Fruit fly (Drosophila melanogaster): ENCODE data around the gene ND-B18.

ND-B18 gene

DNA sequence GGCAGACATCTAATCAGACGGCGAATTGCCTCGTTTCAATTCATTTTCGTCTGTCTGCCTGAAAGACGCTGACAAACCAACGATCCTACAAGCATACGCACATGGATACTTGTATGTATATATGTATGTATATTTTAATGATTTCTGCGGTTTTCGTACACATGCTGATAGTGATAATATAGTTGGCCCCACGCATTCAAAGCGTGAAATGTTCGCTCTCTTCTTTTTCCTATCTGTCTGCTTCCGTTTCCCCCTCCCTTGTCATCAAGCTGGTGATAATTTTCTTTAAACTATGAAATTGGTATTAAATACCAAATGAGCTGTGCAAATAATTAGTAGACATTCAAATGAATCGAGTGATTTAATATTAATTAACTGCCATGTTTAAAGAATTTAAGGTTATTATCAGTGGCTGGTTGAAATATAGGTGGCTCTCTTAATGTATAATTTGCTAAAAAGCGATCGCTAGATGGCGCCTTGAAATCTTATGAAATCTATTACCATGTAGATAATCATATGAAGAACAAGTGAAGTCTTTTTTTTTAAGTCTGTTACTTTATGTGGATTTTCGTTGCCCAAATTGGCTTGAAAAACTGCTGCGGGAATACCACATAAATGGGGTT, 17.4 kb downstream of the ND-B18 start, which contains the start of gene CG33177 (continued):
- TF ChIP-seq fkh (GFP tag; optimal IDR thresholded peaks at IDR 0.05): peak; percentile 25

DNA sequence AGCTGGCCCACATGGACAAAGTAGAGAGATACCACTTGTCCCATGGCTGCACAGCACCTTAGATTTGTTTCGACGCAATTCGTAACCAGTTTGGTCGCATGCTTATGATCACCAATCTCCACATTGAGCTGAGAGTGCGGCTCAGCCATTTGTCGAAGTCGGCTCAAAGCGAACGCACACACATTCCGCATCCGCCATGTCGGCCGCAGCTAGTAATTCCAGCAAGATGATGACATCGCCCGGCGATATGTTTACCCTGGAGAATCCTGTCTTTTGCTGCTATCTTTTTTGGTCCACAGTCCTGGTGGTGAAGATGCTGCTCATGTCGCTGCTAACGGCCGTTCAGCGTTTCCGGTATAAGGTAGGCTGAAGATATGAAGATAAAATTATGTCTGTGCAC, 19.1 kb downstream of the ND-B18 start, which contains the start of gene CG33178:
Gene CG33178, plus strand, starts transcription at position 147 of the 400 bp plus-strand sequence.
- TF ChIP-seq Hr39 (GFP tag; optimal IDR thresholded peaks at IDR 0.05) (no peak), eg (GFP tag; IDR thresholded peaks at IDR 0.05) (peak; percentile 16; the same call in 1 of the 3 replicates)

DNA sequence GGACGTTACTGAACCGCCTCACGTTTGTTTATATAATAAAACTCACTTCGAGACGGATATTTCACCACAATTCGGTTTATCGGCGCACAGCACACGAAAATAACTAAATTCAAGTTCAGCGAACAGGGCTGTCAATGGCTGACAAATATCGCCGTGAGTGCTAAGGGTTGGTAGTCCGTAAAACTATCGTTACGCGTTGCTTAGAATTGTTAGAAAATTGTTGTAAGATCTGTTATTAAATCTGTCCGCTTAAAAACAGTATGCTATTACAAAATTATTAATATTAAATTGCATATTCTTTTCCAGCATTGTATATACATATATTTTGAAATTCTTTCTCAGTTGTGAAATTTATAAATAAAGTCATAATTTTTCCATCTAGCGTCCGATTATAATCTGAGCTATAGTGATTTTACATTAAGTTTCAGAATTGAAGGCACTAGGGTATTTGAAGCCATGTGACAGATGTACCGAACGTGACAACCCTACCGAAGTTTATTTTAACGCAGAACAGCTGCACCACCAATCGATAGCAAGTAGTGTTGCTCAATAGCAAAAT, 21.1 kb downstream of the ND-B18 start, which contains the start of gene Cox17:
Gene Cox17, minus strand, starts transcription at position 120 of the 559 bp plus-strand sequence.
- TF ChIP-seq CG8119 (GFP tag; IDR thresholded peaks at IDR 0.05) (peak; percentile 68), Ets21C (GFP tag; optimal IDR thresholded peaks at IDR 0.05) (peak; percentile 77), CG6808 (GFP tag; optimal IDR thresholded peaks at IDR 0.05) (peak; percentile 80), CG6163 (GFP tag; IDR thresholded peaks at IDR 0.05) (0 out of 3 replicates have a peak, but pooled peaks have one; percentile 42), CG6854 (GFP tag; optimal IDR thresholded peaks at IDR 0.05) (no peak), fd85E (GFP tag; optimal IDR thresholded peaks at IDR 0.05) (peak; percentile 47), fd59A (GFP tag; optimal IDR thresholded peaks at IDR 0.05) (peak; percentile 63), Eip78C (GFP tag) (peak; percentile 91), Blimp-1 (GFP tag; optimal IDR thresholded peaks at IDR 0.05) (peak; percentile 58), pdm3 (GFP tag; optimal IDR thresholded peaks at IDR 0.05) (peak; percentile 79), fkh (GFP tag; optimal IDR thresholded peaks at IDR 0.05) (peak; percentile 74), salr (GFP tag; optimal IDR thresholded peaks at IDR 0.05) (peak in 1 of 2 experiments; percentile 87), CG7368 (GFP tag; optimal IDR thresholded peaks at IDR 0.05) (peak; percentile 25), Eip93F (GFP tag; optimal IDR thresholded peaks at IDR 0.05) (peak; percentile 58), spab (GFP tag; optimal IDR thresholded peaks at IDR 0.05) (peak; percentile 59), Hr39 (GFP tag; optimal IDR thresholded peaks at IDR 0.05) (peak; percentile 76), Smox (GFP tag; optimal IDR thresholded peaks at IDR 0.05) (peak; percentile 84), CG6276 (GFP tag; optimal IDR thresholded peaks at IDR 0.05) (peak; percentile 72), CG3919 (GFP tag; optimal IDR thresholded peaks at IDR 0.05) (peak; percentile 77), CG34406 (GFP tag; optimal IDR thresholded peaks at IDR 0.05) (peak; percentile 78), Sox14 (GFP tag; optimal IDR thresholded peaks at IDR 0.05) (peak; percentile 80), CG11294 (GFP tag; IDR thresholded peaks at IDR 0.05) (peak; percentile 60; the same call in 1 of the 2 replicates), topi (GFP tag; optimal IDR thresholded peaks at IDR 0.05) (peak; percentile 78), net (GFP tag; optimal IDR thresholded peaks at IDR 0.05) (peak; percentile 75), CG10669 (GFP tag; optimal IDR thresholded peaks at IDR 0.05) (peak; percentile 67), ss (GFP tag; optimal IDR thresholded peaks at IDR 0.05) (peak; percentile 61 to 81), CG3032 (tag; optimal IDR thresholded peaks at IDR 0.05) (peak; percentile 81), CG16779 (tag; optimal IDR thresholded peaks at IDR 0.05) (peak; percentile 15), CG15336 (GFP tag; IDR thresholded peaks at IDR 0.05) (peak; percentile 56), vri (GFP tag; optimal IDR thresholded peaks at IDR 0.05) (peak; percentile 64), CG11902 (GFP tag; optimal IDR thresholded peaks at IDR 0.05) (peak; percentile 69), CG4318 (GFP tag; optimal IDR thresholded peaks at IDR 0.05) (peak; percentile 75), CG31627 (GFP tag; optimal IDR thresholded peaks at IDR 0.05) (peak; percentile 81), acj6 (GFP tag; optimal IDR thresholded peaks at IDR 0.05) (peak; percentile 85), dsx (GFP tag; optimal IDR thresholded peaks at IDR 0.05; ENCODE audit: poor library complexity, severe bottlenecking) (peak; percentile 48), Met (GFP tag; optimal IDR thresholded peaks at IDR 0.05) (peak; percentile 84), Sox15 (GFP tag; optimal IDR thresholded peaks at IDR 0.05) (peak; percentile 84), eg (GFP tag; IDR thresholded peaks at IDR 0.05) (peak; percentile 62), Gug (GFP tag; IDR thresholded peaks at IDR 0.05) (peak; percentile 10; the same call in 1 of the 2 replicates), CG32006 (GFP tag; optimal IDR thresholded peaks at IDR 0.05) (peak; percentile 88), Eip75B (GFP tag; optimal IDR thresholded peaks at IDR 0.05) (peak; percentile 77), svp (GFP tag) (peak; percentile 93), esn (GFP tag; optimal IDR thresholded peaks at IDR 0.05) (peak; percentile 86), dac (GFP tag; optimal IDR thresholded peaks at IDR 0.05) (peak; percentile 44), CG6792 (GFP tag; optimal IDR thresholded peaks at IDR 0.05) (peak; percentile 73)

Data from whole organism, prepupa.